Fruit fly (Drosophila melanogaster) whole organism, embryonic: ENCODE results near the gene CG11030.

Experiments
- Aef1 ChIP-seq: fragments of 200-800 bp; sonication (Bioruptor generic); IDR thresholded peaks from 3 replicates; pipeline ENCODE4 v1.3.6; 2022; ENCODE audit warnings: missing biosample characterization, missing genetic modification characterization
- Asciz ChIP-seq: fragments of 200-800 bp; sonication (Bioruptor generic); optimal IDR thresholded peaks from 2 replicates; lab custom pipeline; 2017; ENCODE audit warnings: missing biosample characterization, mild to moderate bottlenecking, missing genetic modification characterization, missing genetic modification reagents
- Atf6 ChIP-seq: fragments of 200-800 bp; sonication (Bioruptor generic); IDR thresholded peaks from 2 replicates; pipeline ENCODE4 v1.3.6; 2022; ENCODE audit warnings: missing biosample characterization, missing genetic modification characterization
- Bgb ChIP-seq: fragments of 200-800 bp; sonication (Bioruptor generic); IDR thresholded peaks from 2 replicates; pipeline ENCODE4 v1.3.6; 2022; ENCODE audit warnings: missing biosample characterization, missing genetic modification characterization; ENCODE audit not compliant: partially characterized antibody
- C15 ChIP-seq: fragments of 200-800 bp; sonication (Bioruptor generic); IDR thresholded peaks from 3 replicates; pipeline ENCODE4 v1.3.6; 2022; ENCODE audit warnings: missing biosample characterization, missing genetic modification characterization
- CG11085 ChIP-seq: fragments of 200-800 bp; sonication (Bioruptor generic); IDR thresholded peaks from 2 replicates; pipeline ENCODE4 v1.3.6; 2022; ENCODE audit warnings: missing biosample characterization, missing genetic modification characterization
- CG11247 ChIP-seq: fragments of 200-800 bp; sonication (Bioruptor generic); IDR thresholded peaks from 2 replicates; pipeline ENCODE4 v1.3.6; 2022; ENCODE audit warnings: missing biosample characterization, missing genetic modification characterization
- CG11723 ChIP-seq: fragments of 200-800 bp; sonication (Bioruptor generic); optimal IDR thresholded peaks from 2 replicates; lab custom pipeline; 2017; ENCODE audit warnings: missing biosample characterization, mild to moderate bottlenecking, missing genetic modification characterization
- CG12104 ChIP-seq: fragments of 200-800 bp; sonication (Bioruptor generic); optimal IDR thresholded peaks from 3 replicates; lab custom pipeline; 2016; ENCODE audit warnings: missing biosample characterization, missing genetic modification characterization
- CG12219 ChIP-seq: fragments of 200-800 bp; sonication (Bioruptor generic); optimal IDR thresholded peaks from 3 replicates; lab custom pipeline; 2018; ENCODE audit warnings: missing biosample characterization, mild to moderate bottlenecking, missing genetic modification characterization
- CG12391 ChIP-seq: fragments of 200-800 bp; sonication (Bioruptor generic); optimal IDR thresholded peaks from 3 replicates; lab custom pipeline; 2018; ENCODE audit warnings: missing biosample characterization, mild to moderate bottlenecking, missing genetic modification characterization, moderate library complexity
- CG14014 ChIP-seq: fragments of 200-800 bp; sonication (Bioruptor generic); IDR thresholded peaks from 2 replicates; pipeline ENCODE4 v1.3.6; 2022; ENCODE audit warnings: missing biosample characterization, missing genetic modification characterization
- CG1792 ChIP-seq: fragments of 200-800 bp; sonication (Bioruptor generic); optimal IDR thresholded peaks from 2 replicates; lab custom pipeline; 2016; ENCODE audit warnings: missing biosample characterization, missing genetic modification characterization
- CG18599 ChIP-seq: fragments of 200-800 bp; sonication (Bioruptor generic); optimal IDR thresholded peaks from 3 replicates; lab custom pipeline; 2017; ENCODE audit warnings: missing biosample characterization, missing genetic modification characterization, mild to moderate bottlenecking, moderate library complexity, missing genetic modification reagents
- CG2875 ChIP-seq: fragments of 200-800 bp; sonication (Bioruptor generic); optimal IDR thresholded peaks from 2 replicates; lab custom pipeline; 2017; ENCODE audit warnings: missing biosample characterization, mild to moderate bottlenecking, missing genetic modification characterization, missing genetic modification reagents
- CG31365 ChIP-seq: fragments of 200-800 bp; sonication (Bioruptor generic); optimal IDR thresholded peaks from 2 replicates; lab custom pipeline; 2018; ENCODE audit warnings: missing biosample characterization, mild to moderate bottlenecking, missing genetic modification characterization
- CG31388 ChIP-seq: fragments of 200-800 bp; sonication (Bioruptor generic); optimal IDR thresholded peaks from 2 replicates; lab custom pipeline; 2016; ENCODE audit warnings: missing biosample characterization, missing genetic modification characterization
- CG31441 ChIP-seq: fragments of 200-800 bp; sonication (Bioruptor generic); IDR thresholded peaks from 2 replicates; pipeline ENCODE4 v1.3.6; 2022; ENCODE audit warnings: missing biosample characterization, missing genetic modification characterization
- CG32767 ChIP-seq: fragments of 200-800 bp; sonication (Bioruptor generic); IDR thresholded peaks from 2 replicates; pipeline ENCODE4 v1.3.6; 2022; ENCODE audit warnings: missing biosample characterization, missing genetic modification characterization
- CG3407 ChIP-seq: fragments of 200-800 bp; sonication (Bioruptor generic); optimal IDR thresholded peaks from 2 replicates; lab custom pipeline; 2018; ENCODE audit warnings: missing biosample characterization, mild to moderate bottlenecking, missing genetic modification characterization
- CG9609 ChIP-seq: fragments of 200-800 bp; sonication (Bioruptor generic); optimal IDR thresholded peaks from 3 replicates; lab custom pipeline; 2016; ENCODE audit warnings: missing biosample characterization, missing genetic modification characterization
- CG9727 ChIP-seq: fragments of 200-800 bp; sonication (Bioruptor generic); optimal IDR thresholded peaks from 3 replicates; lab custom pipeline; 2017; ENCODE audit warnings: missing biosample characterization, mild to moderate bottlenecking, missing genetic modification characterization
- CkIIα-i1 ChIP-seq: fragments of 200-800 bp; sonication (Bioruptor generic); IDR thresholded peaks from 2 replicates; pipeline ENCODE4 v1.3.6; 2022; ENCODE audit warnings: missing biosample characterization, missing genetic modification characterization
- Hr3 ChIP-seq: fragments of 200-800 bp; sonication (Bioruptor generic); optimal IDR thresholded peaks from 3 replicates; lab custom pipeline; 2016; ENCODE audit warnings: missing biosample characterization, missing genetic modification characterization
- Hsf ChIP-seq: fragments of 200-800 bp; sonication (Bioruptor generic); optimal IDR thresholded peaks from 3 replicates; lab custom pipeline; 2016; ENCODE audit warnings: missing biosample characterization, missing genetic modification characterization
- Max ChIP-seq: fragments of 200-800 bp; sonication (Bioruptor generic); optimal IDR thresholded peaks from 2 replicates; lab custom pipeline; 2016; ENCODE audit warnings: missing biosample characterization, mild to moderate bottlenecking, missing genetic modification characterization
- NfI ChIP-seq: fragments of 200-800 bp; sonication (Bioruptor generic); optimal IDR thresholded peaks from 3 replicates; lab custom pipeline; 2018; ENCODE audit warnings: missing biosample characterization, mild to moderate bottlenecking, missing genetic modification characterization, moderate library complexity
- Oli ChIP-seq: fragments of 200-800 bp; sonication (Bioruptor generic); optimal IDR thresholded peaks from 2 replicates; lab custom pipeline; 2018; ENCODE audit warnings: missing biosample characterization, mild to moderate bottlenecking, missing genetic modification characterization, moderate library complexity
- aop ChIP-seq: fragments of 200-800 bp; sonication (Bioruptor generic); IDR thresholded peaks from 2 replicates; pipeline ENCODE4 v1.3.6; 2022; ENCODE audit warnings: missing biosample characterization, missing genetic modification characterization
- ato ChIP-seq: fragments of 200-800 bp; sonication (Bioruptor generic); IDR thresholded peaks from 2 replicates; pipeline ENCODE4 v1.3.6; 2022; ENCODE audit warnings: missing biosample characterization, missing genetic modification characterization; ENCODE audit not compliant: partially characterized antibody
- bigmax ChIP-seq: fragments of 200-800 bp; sonication (Bioruptor generic); optimal IDR thresholded peaks from 2 replicates; lab custom pipeline; 2018; ENCODE audit warnings: missing biosample characterization, mild to moderate bottlenecking, missing genetic modification characterization
- chif ChIP-seq, 2 experiments: fragments of 200-800 bp; sonication (Bioruptor generic); optimal IDR thresholded peaks; 3 replicates each; lab custom pipeline; 2016; ENCODE audit warnings: missing biosample characterization in 2 of 2, missing genetic modification characterization in 2 of 2
- dmrt11E ChIP-seq: fragments of 200-800 bp; sonication (Bioruptor generic); optimal IDR thresholded peaks from 3 replicates; lab custom pipeline; 2018; ENCODE audit warnings: missing biosample characterization, mild to moderate bottlenecking, missing genetic modification characterization, moderate library complexity
- dmrt99B ChIP-seq: fragments of 200-800 bp; sonication (Bioruptor generic); optimal IDR thresholded peaks from 2 replicates; lab custom pipeline; 2018; ENCODE audit warnings: missing biosample characterization, mild to moderate bottlenecking, missing genetic modification characterization, moderate library complexity
- en ChIP-seq: fragments of 200-800 bp; sonication (Bioruptor generic); optimal IDR thresholded peaks from 2 replicates; lab custom pipeline; 2016; ENCODE audit warnings: missing biosample characterization, missing genetic modification characterization
- kay ChIP-seq: fragments of 200-800 bp; sonication (Bioruptor generic); optimal IDR thresholded peaks from 2 replicates; lab custom pipeline; 2016; ENCODE audit warnings: missing biosample characterization, missing genetic modification characterization
- knrl ChIP-seq: fragments of 200-800 bp; sonication (Bioruptor generic); IDR thresholded peaks from 3 replicates; pipeline ENCODE4 v1.3.6; 2022; ENCODE audit warnings: missing biosample characterization, missing genetic modification characterization; ENCODE audit not compliant: partially characterized antibody
- nerfin-1 ChIP-seq: fragments of 200-800 bp; sonication (Bioruptor generic); optimal IDR thresholded peaks from 3 replicates; lab custom pipeline; 2019; ENCODE audit warnings: missing biosample characterization, mild to moderate bottlenecking, missing genetic modification characterization, moderate library complexity
- odd ChIP-seq: fragments of 200-800 bp; sonication (Bioruptor generic); optimal IDR thresholded peaks from 2 replicates; lab custom pipeline; 2017; ENCODE audit warnings: missing biosample characterization, mild to moderate bottlenecking, missing genetic modification characterization
- org-1 ChIP-seq: fragments of 200-800 bp; sonication (Bioruptor generic); optimal IDR thresholded peaks from 2 replicates; lab custom pipeline; 2017; ENCODE audit warnings: missing biosample characterization, missing genetic modification characterization
- p53 ChIP-seq: fragments of 200-800 bp; sonication (Bioruptor generic); optimal IDR thresholded peaks from 2 replicates; lab custom pipeline; 2016; ENCODE audit warnings: missing biosample characterization, missing genetic modification characterization
- ranshi ChIP-seq: fragments of 200-800 bp; sonication (Bioruptor generic); IDR thresholded peaks from 2 replicates; pipeline ENCODE4 v1.3.6; 2022; ENCODE audit warnings: missing biosample characterization, missing genetic modification characterization
- sens ChIP-seq: fragments of 200-800 bp; sonication (Bioruptor generic); peaks from one replicate; lab custom pipeline; 2016; ENCODE audit warnings: missing biosample characterization, missing genetic modification characterization
- sima ChIP-seq: fragments of 200-800 bp; sonication (Bioruptor generic); optimal IDR thresholded peaks from 2 replicates; lab custom pipeline; 2016; ENCODE audit warnings: missing biosample characterization, missing genetic modification characterization
- sisA ChIP-seq: fragments of 200-800 bp; sonication (Bioruptor generic); IDR thresholded peaks from 2 replicates; pipeline ENCODE4 v1.3.6; 2022; ENCODE audit warnings: missing biosample characterization, missing genetic modification characterization
- sob ChIP-seq: fragments of 200-800 bp; sonication (Bioruptor generic); IDR thresholded peaks from 2 replicates; pipeline ENCODE4 v1.3.6; 2022; ENCODE audit warnings: missing biosample characterization, missing genetic modification characterization
- sr ChIP-seq: fragments of 200-800 bp; sonication (Bioruptor generic); IDR thresholded peaks from 3 replicates; pipeline ENCODE4 v1.3.6; 2022; ENCODE audit warnings: missing biosample characterization, missing genetic modification characterization
- toy ChIP-seq: fragments of 200-800 bp; sonication (Bioruptor generic); IDR thresholded peaks from 2 replicates; pipeline ENCODE4 v1.3.6; 2022; ENCODE audit warnings: missing biosample characterization, missing genetic modification characterization
- twi ChIP-seq: fragments of 200-800 bp; optimal IDR thresholded peaks from 2 replicates; lab custom pipeline; 2019; ENCODE audit warnings: missing biosample characterization, mild to moderate bottlenecking, missing genetic modification characterization, moderate library complexity
- unpg ChIP-seq: fragments of 200-800 bp; sonication (Bioruptor generic); optimal IDR thresholded peaks from 3 replicates; lab custom pipeline; 2018; ENCODE audit warnings: missing biosample characterization, mild to moderate bottlenecking, missing genetic modification characterization, moderate library complexity
- vfl ChIP-seq: fragments of 200-800 bp; sonication (Bioruptor generic); optimal IDR thresholded peaks from 2 replicates; lab custom pipeline; 2016; ENCODE audit warnings: missing biosample characterization, missing genetic modification characterization

CG11030 gene

DNA sequence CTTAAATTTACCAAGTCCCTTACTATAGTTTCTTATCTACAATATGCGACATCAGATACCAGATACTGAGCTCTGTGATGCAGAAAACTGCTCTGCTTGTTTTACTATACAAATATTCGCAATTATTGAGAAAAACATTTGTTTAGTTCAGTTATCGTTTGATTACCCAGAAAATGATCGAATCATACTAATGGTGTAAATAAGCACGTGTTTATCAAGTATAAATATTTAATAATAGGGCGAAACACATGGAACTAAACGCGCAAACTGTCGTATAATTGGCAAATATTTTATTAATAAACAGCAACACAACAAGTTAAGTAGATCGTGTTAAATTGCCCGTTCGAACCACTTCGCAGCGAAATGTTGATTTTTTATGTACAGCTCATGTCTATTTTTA, 73.5 kb downstream of the CG11030 start (continued):
- TF ChIP-seq p53 (GFP tag; lab: Kevin White, UChicago) (peak; percentile 25), Atf6 (GFP tag; lab: Robert Waterston, UW) (peak; percentile 82), CG3407 (GFP tag; lab: Kevin White, UChicago) (peak; percentile 37), odd (GFP tag; lab: Kevin White, UChicago) (peak; percentile 50), Asciz (GFP tag; lab: Kevin White, UChicago) (peak; percentile 31), CG1792 (GFP tag; lab: Kevin White, UChicago) (peak; percentile 42), kay (GFP tag; lab: Kevin White, UChicago) (no peak), sisA (GFP tag; lab: Robert Waterston, UW) (no peak), Bgb (GFP tag; lab: Robert Waterston, UW) (no peak), sima (no peak), CG12104 (GFP tag; lab: Kevin White, UChicago) (peak; percentile 56), CG32767 (GFP tag; lab: Robert Waterston, UW) (0 out of 2 replicates have a peak, but pooled peaks have one; percentile 12), sens (peak; percentile 8), CG11723 (GFP tag; lab: Kevin White, UChicago) (peak; percentile 1), aop (GFP tag; lab: Robert Waterston, UW) (no peak), C15 (GFP tag; lab: Robert Waterston, UW) (0 out of 3 replicates have a peak, but pooled peaks have one; percentile 60), twi (peak; percentile 1), vfl (GFP tag; lab: Kevin White, UChicago) (peak; percentile 23), CG11085 (no peak), CG31388 (GFP tag; lab: Kevin White, UChicago) (peak; percentile 15), org-1 (GFP tag; lab: Kevin White, UChicago) (peak; percentile 61), CG9609 (GFP tag; lab: Kevin White, UChicago) (no peak), CG14014 (GFP tag; lab: Robert Waterston, UW) (peak; percentile 49; the same call in 1 of the 2 replicates), CG12219 (peak; percentile 4), CkIIα-i1 (GFP tag; lab: Robert Waterston, UW) (no peak), CG31365 (peak; percentile 30), Hsf (GFP tag; lab: Kevin White, UChicago) (peak; percentile 14), Hr3 (GFP tag; lab: Kevin White, UChicago) (peak; percentile 23), CG2875 (GFP tag; lab: Kevin White, UChicago) (peak; percentile 15), bigmax (GFP tag; lab: Kevin White, UChicago) (peak; percentile 4), sob (peak; percentile 80; the same call in 1 of the 2 replicates), en (GFP tag; lab: Kevin White, UChicago) (no peak), ranshi (GFP tag; lab: Robert Waterston, UW) (peak; percentile 26; the same call in 1 of the 2 replicates), unpg (GFP tag; lab: Kevin White, UChicago) (peak; percentile 73), Oli (tag; lab: Kevin White, UChicago) (peak; percentile 38), NfI (peak; percentile 33), Max (peak; percentile 59), CG31441 (peak; percentile 24; the same call in 1 of the 2 replicates), ato (GFP tag; lab: Robert Waterston, UW) (no peak), CG18599 (GFP tag; lab: Kevin White, UChicago) (peak; percentile 68), CG11247 (GFP tag; lab: Robert Waterston, UW) (0 out of 2 replicates have a peak, but pooled peaks have one; percentile 39), nerfin-1 (tag; lab: Kevin White, UChicago) (no peak), Aef1 (GFP tag; lab: Robert Waterston, UW) (no peak), knrl (GFP tag; lab: Robert Waterston, UW) (no peak), toy (GFP tag; lab: Robert Waterston, UW) (no peak), CG9727 (GFP tag; lab: Kevin White, UChicago) (peak; percentile 47), chif (GFP tag; optimal IDR thresholded peaks at IDR 0.05; lab: Kevin White, UChicago) (peak in 1 of 2 experiments; percentile 30), dmrt11E (tag; lab: Kevin White, UChicago) (peak; percentile 13), sr (GFP tag; lab: Robert Waterston, UW) (no peak), dmrt99B (tag; lab: Kevin White, UChicago) (peak; percentile 1), CG12391 (peak; percentile 3)
